Worm (Caenorhabditis elegans) whole organism, L3 larva: ENCODE results near the gene F14E5.2.

Experiments
- aly-2 ChIP-seq: fragments of 150-350 bp; optimal IDR thresholded peaks from 2 replicates; lab custom pipeline; 2014; ENCODE audit warnings: missing biosample characterization, missing genetic modification characterization
- egl-27 ChIP-seq: sonication (generic microtip); optimal IDR thresholded peaks from 4 replicates; lab custom pipeline; 2017; ENCODE audit warnings: missing biosample characterization, missing genetic modification reagents, missing genetic modification characterization
- fos-1 ChIP-seq: fragments of 150-350 bp; optimal IDR thresholded peaks from 2 replicates; lab custom pipeline; 2014; ENCODE audit warnings: missing biosample characterization, missing genetic modification characterization
- lin-15B ChIP-seq: fragments of 150-350 bp; optimal IDR thresholded peaks from 2 replicates; lab custom pipeline; 2014; ENCODE audit warnings: missing biosample characterization, missing genetic modification characterization
- lin-39 ChIP-seq: fragments of 150-350 bp; optimal IDR thresholded peaks from 2 replicates; lab custom pipeline; 2018; ENCODE audit warnings: missing biosample characterization, missing genetic modification reagents, missing genetic modification characterization
- nhr-11 ChIP-seq: fragments of 150-350 bp; optimal IDR thresholded peaks from 2 replicates; lab custom pipeline; 2014; ENCODE audit warnings: missing biosample characterization, missing genetic modification characterization
- nhr-12 ChIP-seq: fragments of 150-350 bp; optimal IDR thresholded peaks from 2 replicates; lab custom pipeline; 2014; ENCODE audit warnings: missing biosample characterization, missing genetic modification characterization
- unc-39 ChIP-seq: sonication (generic microtip); optimal IDR thresholded peaks from 4 replicates; lab custom pipeline; 2017; ENCODE audit warnings: missing biosample characterization, missing genetic modification characterization
- unc-62 ChIP-seq: fragments of 150-350 bp; sonication (generic microtip); optimal IDR thresholded peaks from 4 replicates; lab custom pipeline; 2014; ENCODE audit warnings: missing biosample characterization, missing genetic modification reagents, missing genetic modification characterization
- ztf-4 ChIP-seq: fragments of 150-350 bp; optimal IDR thresholded peaks from 2 replicates; lab custom pipeline; 2014; ENCODE audit warnings: missing biosample characterization, missing genetic modification characterization

- TF ChIP-seq egl-27 (tag; lab: Kevin White, UChicago) (no peak), aly-2 (tag; lab: Kevin White, UChicago) (no peak), nhr-11 (tag; lab: Kevin White, UChicago) (no peak), unc-39 (tag; lab: Kevin White, UChicago) (no peak), ztf-4 (tag; lab: Kevin White, UChicago) (no peak), lin-39 (no peak), lin-15B (no peak), fos-1 (tag; lab: Kevin White, UChicago) (no peak), unc-62 (GFP tag; lab: Kevin White, UChicago) (no peak), nhr-12 (tag; lab: Kevin White, UChicago) (no peak)
Measured at ce11 chrII:8382880-8383279, 45.8 kb downstream of the F14E5.2 start.
